Fruit fly (Drosophila melanogaster) whole organism, embryonic: ENCODE data around the gene CG6168.

Experiments used
- ATbp ChIP-seq: fragments of 200-800 bp; sonication (Bioruptor generic); optimal IDR thresholded peaks from 2 replicates; lab custom pipeline; 2017; ENCODE audit warnings: missing biosample characterization, mild to moderate bottlenecking, missing genetic modification characterization, missing genetic modification reagents
- Aef1 ChIP-seq: fragments of 200-800 bp; sonication (Bioruptor generic); IDR thresholded peaks from 3 replicates; pipeline ENCODE4 v1.3.6; 2022; ENCODE audit warnings: missing biosample characterization, missing genetic modification characterization
- Atf6 ChIP-seq: fragments of 200-800 bp; sonication (Bioruptor generic); IDR thresholded peaks from 2 replicates; pipeline ENCODE4 v1.3.6; 2022; ENCODE audit warnings: missing biosample characterization, missing genetic modification characterization
- CG10565 ChIP-seq: fragments of 200-800 bp; sonication (Bioruptor generic); optimal IDR thresholded peaks from 3 replicates; lab custom pipeline; 2016; ENCODE audit warnings: missing biosample characterization, mild to moderate bottlenecking, missing genetic modification characterization
- CG1233 ChIP-seq: fragments of 200-800 bp; sonication (Bioruptor generic); optimal IDR thresholded peaks from 4 replicates; lab custom pipeline; 2018; ENCODE audit warnings: missing biosample characterization, mild to moderate bottlenecking, missing genetic modification characterization
- CG13296 ChIP-seq: fragments of 200-800 bp; sonication (Bioruptor generic); optimal IDR thresholded peaks from 3 replicates; lab custom pipeline; 2018; ENCODE audit warnings: missing biosample characterization, mild to moderate bottlenecking, missing genetic modification characterization
- CG14667 ChIP-seq: fragments of 200-800 bp; sonication (Bioruptor generic); IDR thresholded peaks from 2 replicates; pipeline ENCODE4 v1.3.6; 2022; ENCODE audit warnings: missing biosample characterization, missing genetic modification characterization
- CG15696 ChIP-seq: fragments of 200-800 bp; sonication (Bioruptor generic); optimal IDR thresholded peaks from 2 replicates; lab custom pipeline; 2019; ENCODE audit warnings: missing biosample characterization, mild to moderate bottlenecking, missing genetic modification characterization, moderate library complexity
- CG1647 ChIP-seq: fragments of 200-800 bp; sonication (Bioruptor generic); optimal IDR thresholded peaks from 3 replicates; lab custom pipeline; 2016; ENCODE audit warnings: missing biosample characterization, missing genetic modification characterization
- CG17829 ChIP-seq: fragments of 200-800 bp; optimal IDR thresholded peaks from 2 replicates; lab custom pipeline; 2019; ENCODE audit warnings: missing biosample characterization, mild to moderate bottlenecking, missing genetic modification characterization, moderate library complexity
- CG1832 ChIP-seq: fragments of 200-800 bp; sonication (Bioruptor generic); optimal IDR thresholded peaks from 2 replicates; lab custom pipeline; 2017; ENCODE audit warnings: missing biosample characterization, mild to moderate bottlenecking, missing genetic modification characterization, inconsistent platforms
- CG2129 ChIP-seq: fragments of 200-800 bp; sonication (Bioruptor generic); IDR thresholded peaks from 2 replicates; pipeline ENCODE4 v1.3.6; 2022; ENCODE audit warnings: missing biosample characterization, missing genetic modification characterization; ENCODE audit not compliant: partially characterized antibody
- CG2875 ChIP-seq: fragments of 200-800 bp; sonication (Bioruptor generic); optimal IDR thresholded peaks from 2 replicates; lab custom pipeline; 2017; ENCODE audit warnings: missing biosample characterization, mild to moderate bottlenecking, missing genetic modification characterization, missing genetic modification reagents
- CG33213 ChIP-seq: fragments of 200-800 bp; sonication (Bioruptor generic); optimal IDR thresholded peaks from 3 replicates; lab custom pipeline; 2016; ENCODE audit warnings: missing biosample characterization, missing genetic modification characterization
- CG3726 ChIP-seq: fragments of 200-800 bp; sonication (Bioruptor generic); IDR thresholded peaks from 3 replicates; pipeline ENCODE4, ENCODE4 v1.3.6; 2022; ENCODE audit warnings: missing biosample characterization, missing genetic modification characterization
- CG3995 ChIP-seq: fragments of 200-800 bp; sonication (Bioruptor generic); optimal IDR thresholded peaks from 3 replicates; lab custom pipeline; 2016; ENCODE audit warnings: missing biosample characterization, missing genetic modification characterization
- CG7786 ChIP-seq: fragments of 200-800 bp; sonication (Bioruptor generic); optimal IDR thresholded peaks from 2 replicates; lab custom pipeline; 2016; ENCODE audit warnings: missing biosample characterization, missing genetic modification characterization
- CG7987 ChIP-seq: fragments of 200-800 bp; sonication (Bioruptor generic); optimal IDR thresholded peaks from 2 replicates; lab custom pipeline; 2018; ENCODE audit warnings: missing biosample characterization, mild to moderate bottlenecking, missing genetic modification characterization, moderate library complexity
- CG9437 ChIP-seq: fragments of 200-800 bp; sonication (Bioruptor generic); optimal IDR thresholded peaks from 2 replicates; lab custom pipeline; 2018; ENCODE audit warnings: missing biosample characterization, mild to moderate bottlenecking, missing genetic modification characterization
- CHES-1-like ChIP-seq: fragments of 200-800 bp; sonication (Bioruptor generic); optimal IDR thresholded peaks from 2 replicates; lab custom pipeline; 2016; ENCODE audit warnings: missing biosample characterization, missing genetic modification characterization
- E2f1 ChIP-seq: fragments of 200-800 bp; sonication (Bioruptor generic); IDR thresholded peaks from 2 replicates; pipeline ENCODE4 v1.3.6; 2022; ENCODE audit warnings: missing biosample characterization, missing genetic modification characterization
- Ets65A ChIP-seq: fragments of 200-800 bp; sonication (Bioruptor generic); peaks from one replicate; lab custom pipeline; 2016; ENCODE audit warnings: missing biosample characterization, missing genetic modification characterization
- HmgZ ChIP-seq: fragments of 200-800 bp; sonication (Bioruptor generic); optimal IDR thresholded peaks from 2 replicates; lab custom pipeline; 2018; ENCODE audit warnings: missing biosample characterization, mild to moderate bottlenecking, missing genetic modification characterization
- Hr3 ChIP-seq: fragments of 200-800 bp; sonication (Bioruptor generic); optimal IDR thresholded peaks from 3 replicates; lab custom pipeline; 2016; ENCODE audit warnings: missing biosample characterization, missing genetic modification characterization
- Nf-YB ChIP-seq: fragments of 200-800 bp; sonication (Bioruptor generic); optimal IDR thresholded peaks from 3 replicates; lab custom pipeline; 2019; ENCODE audit warnings: missing biosample characterization, mild to moderate bottlenecking, missing genetic modification characterization, moderate library complexity
- PHDP ChIP-seq: fragments of 200-800 bp; sonication (Bioruptor generic); optimal IDR thresholded peaks from 3 replicates; lab custom pipeline; 2018; ENCODE audit warnings: missing biosample characterization, mild to moderate bottlenecking, missing genetic modification characterization, moderate library complexity
- Trl ChIP-seq, 3 experiments: fragments of >200 bp in 2 of 3; fragments of 200-800 bp in 1 of 3; sonication (Bioruptor generic) in 1 of 3; optimal IDR thresholded peaks; 2 replicates in 1 of 3; 3 replicates in 2 of 3; lab custom pipeline; 2016 to 2017; ENCODE audit warnings: missing biosample characterization in 1 of 3, missing genetic modification characterization in 1 of 3
- ash1 ChIP-seq: fragments of 200-800 bp; sonication (Bioruptor generic); optimal IDR thresholded peaks from 2 replicates; lab custom pipeline; 2018; ENCODE audit warnings: missing biosample characterization, mild to moderate bottlenecking, missing genetic modification characterization
- btn ChIP-seq: fragments of 200-800 bp; sonication (Bioruptor generic); optimal IDR thresholded peaks from 2 replicates; lab custom pipeline; 2016; ENCODE audit warnings: missing biosample characterization, missing genetic modification characterization
- chm ChIP-seq: fragments of 200-800 bp; sonication (Bioruptor generic); IDR thresholded peaks from 2 replicates; pipeline ENCODE4 v1.3.6; 2022; ENCODE audit warnings: missing biosample characterization, missing genetic modification characterization
- crc ChIP-seq: fragments of 200-800 bp; sonication (Bioruptor generic); optimal IDR thresholded peaks from 2 replicates; lab custom pipeline; 2016; ENCODE audit warnings: missing biosample characterization, missing genetic modification characterization
- dan ChIP-seq: fragments of 200-800 bp; sonication (Bioruptor generic); IDR thresholded peaks from 2 replicates; pipeline ENCODE4 v1.3.6; 2022; ENCODE audit warnings: missing biosample characterization, missing genetic modification characterization
- emc ChIP-seq: fragments of 200-800 bp; sonication (Bioruptor generic); optimal IDR thresholded peaks from 2 replicates; lab custom pipeline; 2016; ENCODE audit warnings: missing biosample characterization, missing genetic modification characterization
- fd64A ChIP-seq: fragments of 200-800 bp; sonication (Bioruptor generic); optimal IDR thresholded peaks from 3 replicates; lab custom pipeline; 2018; ENCODE audit warnings: missing biosample characterization, mild to moderate bottlenecking, missing genetic modification characterization
- insv ChIP-seq, 2 experiments: fragments of 200-800 bp; sonication (Bioruptor generic); optimal IDR thresholded peaks; 3 replicates each; lab custom pipeline; 2016 to 2018; ENCODE audit warnings: missing biosample characterization in 2 of 2, missing genetic modification characterization in 2 of 2
- knrl ChIP-seq: fragments of 200-800 bp; sonication (Bioruptor generic); IDR thresholded peaks from 3 replicates; pipeline ENCODE4 v1.3.6; 2022; ENCODE audit warnings: missing biosample characterization, missing genetic modification characterization; ENCODE audit not compliant: partially characterized antibody
- nerfin-1 ChIP-seq: fragments of 200-800 bp; sonication (Bioruptor generic); optimal IDR thresholded peaks from 3 replicates; lab custom pipeline; 2019; ENCODE audit warnings: missing biosample characterization, mild to moderate bottlenecking, missing genetic modification characterization, moderate library complexity
- oc ChIP-seq: fragments of 200-800 bp; sonication (Bioruptor generic); optimal IDR thresholded peaks from 2 replicates; lab custom pipeline; 2018; ENCODE audit warnings: missing biosample characterization, mild to moderate bottlenecking, missing genetic modification characterization, moderate library complexity
- peb ChIP-seq: fragments of 200-800 bp; sonication (Bioruptor generic); IDR thresholded peaks from 2 replicates; pipeline ENCODE4 v1.3.6; 2022; ENCODE audit warnings: missing biosample characterization, missing genetic modification characterization
- prd ChIP-seq, 3 experiments: fragments of >200 bp in 2 of 3; fragments of 200-800 bp in 1 of 3; sonication (Bioruptor generic) in 1 of 3; optimal IDR thresholded peaks in 2 of 3; IDR thresholded peaks in 1 of 3; 2 replicates in 2 of 3; 3 replicates in 1 of 3; pipeline versions ENCODE4 v1.3.6 to Lab custom; 2017 to 2022; ENCODE audit warnings: missing biosample characterization in 1 of 3, missing genetic modification characterization in 1 of 3
- scrt ChIP-seq: fragments of 200-800 bp; sonication (Bioruptor generic); optimal IDR thresholded peaks from 2 replicates; lab custom pipeline; 2018; ENCODE audit warnings: missing biosample characterization, mild to moderate bottlenecking, missing genetic modification characterization, moderate library complexity
- sens ChIP-seq: fragments of 200-800 bp; sonication (Bioruptor generic); peaks from one replicate; lab custom pipeline; 2016; ENCODE audit warnings: missing biosample characterization, missing genetic modification characterization
- sna ChIP-seq: fragments of 200-800 bp; sonication (Bioruptor generic); IDR thresholded peaks from 2 replicates; pipeline ENCODE4 v1.3.6; 2022; ENCODE audit warnings: missing biosample characterization, missing genetic modification characterization; ENCODE audit not compliant: partially characterized antibody
- tna ChIP-seq: fragments of 200-800 bp; sonication (Bioruptor generic); IDR thresholded peaks from 2 replicates; pipeline ENCODE4 v1.3.6; 2022; ENCODE audit warnings: missing biosample characterization, missing genetic modification characterization; ENCODE audit not compliant: partially characterized antibody
- trh ChIP-seq: fragments of 200-800 bp; sonication (Bioruptor generic); optimal IDR thresholded peaks from 2 replicates; lab custom pipeline; 2016; ENCODE audit warnings: missing biosample characterization, missing genetic modification characterization
- tx ChIP-seq: fragments of 200-800 bp; sonication (Bioruptor generic); optimal IDR thresholded peaks from 2 replicates; lab custom pipeline; 2016; ENCODE audit warnings: missing biosample characterization, missing genetic modification characterization
- wdn ChIP-seq: fragments of 200-800 bp; sonication (Bioruptor generic); IDR thresholded peaks from 2 replicates; pipeline ENCODE4 v1.3.6; 2022; ENCODE audit warnings: missing biosample characterization, missing genetic modification characterization
- yki ChIP-seq: fragments of >200 bp; optimal IDR thresholded peaks from 3 replicates; lab custom pipeline; 2018
- zf30C ChIP-seq: fragments of 200-800 bp; sonication (Bioruptor generic); optimal IDR thresholded peaks from 3 replicates; lab custom pipeline; 2018; ENCODE audit warnings: missing biosample characterization, mild to moderate bottlenecking, missing genetic modification characterization

CG6168 gene

DNA sequence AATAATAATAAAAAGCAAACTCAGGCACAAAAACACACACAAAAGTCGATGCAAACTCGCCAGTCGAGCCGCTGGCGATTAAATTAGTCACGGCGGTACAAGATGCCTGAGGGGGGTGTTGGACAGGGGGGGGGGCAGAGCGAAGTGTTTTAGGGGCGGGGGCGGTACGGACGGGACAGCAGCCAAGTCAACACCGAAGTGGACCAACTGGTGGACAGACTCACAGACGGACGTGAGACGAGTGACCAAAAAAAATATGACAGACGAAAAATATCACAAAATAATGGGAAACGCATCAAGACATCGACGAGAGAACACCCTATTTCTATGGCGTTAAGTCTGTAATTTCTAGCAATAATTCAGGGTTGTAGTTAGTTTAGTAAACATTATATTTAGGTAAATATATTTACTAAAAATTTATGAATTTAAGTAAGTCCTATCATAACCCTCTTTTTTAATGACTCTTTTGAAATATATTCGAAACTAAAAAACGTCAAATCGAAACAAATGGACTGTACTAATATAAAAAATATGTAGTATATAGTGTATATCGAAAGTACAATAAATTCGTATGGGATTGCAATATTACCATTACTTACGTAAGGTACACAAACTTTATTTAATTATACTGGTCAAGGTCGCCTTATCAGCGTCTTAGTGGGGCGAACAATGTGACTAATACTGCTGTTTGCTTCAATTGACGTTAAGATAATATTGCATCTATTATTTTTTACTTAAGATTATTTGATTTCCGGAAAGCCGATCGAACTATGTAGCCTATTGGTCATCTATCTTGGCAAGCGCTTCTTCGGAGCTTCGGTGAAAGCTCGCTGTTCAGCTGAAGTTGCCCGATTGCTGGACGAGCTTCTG lies 30.0 kb downstream of the CG6168 start (continued):
- TF ChIP-seq CG7786 (no peak), CHES-1-like (no peak), zf30C (GFP tag; lab: Kevin White, UChicago) (no peak), btn (GFP tag; lab: Kevin White, UChicago) (no peak), knrl (GFP tag; lab: Robert Waterston, UW) (no peak), CG1647 (GFP tag; lab: Kevin White, UChicago) (no peak), CG2875 (GFP tag; lab: Kevin White, UChicago) (peak; percentile 27), E2f1 (no peak), sens (GFP tag; lab: Kevin White, UChicago) (peak; percentile 68), CG1832 (GFP tag; lab: Kevin White, UChicago) (no peak), CG10565 (GFP tag; lab: Kevin White, UChicago) (no peak), wdn (0 out of 2 replicates have a peak, but pooled peaks have one; percentile 14), crc (GFP tag; lab: Kevin White, UChicago) (no peak), tx (GFP tag; lab: Kevin White, UChicago) (no peak), Trl (optimal IDR thresholded peaks at IDR 0.05; lab: Kevin White, UChicago) (no peak), Trl (GFP tag; optimal IDR thresholded peaks at IDR 0.05; lab: Kevin White, UChicago) (no peak), yki (lab: Kevin White, UChicago) (no peak), CG15696 (tag; lab: Kevin White, UChicago) (no peak), peb (GFP tag; lab: Robert Waterston, UW) (no peak), oc (tag; lab: Kevin White, UChicago) (peak; percentile 82), Ets65A (no peak), trh (GFP tag; lab: Kevin White, UChicago) (peak; percentile 37), CG3995 (GFP tag; lab: Kevin White, UChicago) (no peak), CG14667 (no peak), PHDP (tag; lab: Kevin White, UChicago) (peak; percentile 58), CG3726 (GFP tag; lab: Robert Waterston, UW) (no peak), CG33213 (GFP tag; lab: Kevin White, UChicago) (no peak), HmgZ (tag; lab: Kevin White, UChicago) (no peak), Aef1 (GFP tag; lab: Robert Waterston, UW) (peak; percentile 31; the same call in 1 of the 3 replicates), ash1 (GFP tag; lab: Kevin White, UChicago) (no peak), prd (optimal IDR thresholded peaks at IDR 0.05; lab: Kevin White, UChicago) (no peak), prd (GFP tag; IDR thresholded peaks at IDR 0.05; lab: Robert Waterston, UW) (0 out of 3 replicates have a peak, but pooled peaks have one; percentile 28), CG17829 (tag; lab: Kevin White, UChicago) (no peak), Hr3 (GFP tag; lab: Kevin White, UChicago) (peak; percentile 27), chm (GFP tag; lab: Robert Waterston, UW) (no peak), nerfin-1 (tag; lab: Kevin White, UChicago) (no peak), CG1233 (GFP tag; lab: Kevin White, UChicago) (no peak), insv (GFP tag; optimal IDR thresholded peaks at IDR 0.05; lab: Kevin White, UChicago) (no peak), scrt (GFP tag; lab: Kevin White, UChicago) (no peak), Atf6 (GFP tag; lab: Robert Waterston, UW) (peak; percentile 17; the same call in 1 of the 2 replicates), CG13296 (GFP tag; lab: Kevin White, UChicago) (no peak), ATbp (GFP tag; lab: Kevin White, UChicago) (peak; percentile 23), CG2129 (GFP tag; lab: Robert Waterston, UW) (no peak), sna (GFP tag; lab: Robert Waterston, UW) (no peak), CG9437 (peak; percentile 47), dan (GFP tag; lab: Robert Waterston, UW) (no peak), CG7987 (GFP tag; lab: Kevin White, UChicago) (peak; percentile 49), fd64A (GFP tag; lab: Kevin White, UChicago) (no peak), Nf-YB (peak; percentile 6), emc (no peak), tna (GFP tag; lab: Robert Waterston, UW) (no peak)
